Fruit fly (Drosophila melanogaster) whole organism, adult: Measurements from ENCODE around the gene CG13054.

Experiments used
- CG11617 ChIP-seq: fragments of 200-800 bp; sonication (Bioruptor generic); optimal IDR thresholded peaks from 2 replicates; lab custom pipeline; 2017; ENCODE audit warnings: mild to moderate bottlenecking, missing biosample characterization, missing genetic modification reagents, missing genetic modification characterization
- CG12768 ChIP-seq: fragments of 200-800 bp; sonication (Bioruptor generic); optimal IDR thresholded peaks from 2 replicates; lab custom pipeline; 2017; ENCODE audit warnings: missing biosample characterization, missing genetic modification characterization, mild to moderate bottlenecking, moderate library complexity, missing genetic modification reagents
- CG14711 ChIP-seq: fragments of 200-800 bp; sonication (Bioruptor generic); optimal IDR thresholded peaks from 2 replicates; lab custom pipeline; 2018; ENCODE audit warnings: missing biosample characterization, mild to moderate bottlenecking, missing genetic modification characterization, moderate library complexity
- CG1620 ChIP-seq: fragments of 200-800 bp; sonication (Bioruptor generic); optimal IDR thresholded peaks from 2 replicates; lab custom pipeline; 2016; ENCODE audit warnings: missing biosample characterization, missing genetic modification characterization
- CG33017 ChIP-seq: fragments of 200-800 bp; sonication (Bioruptor generic); optimal IDR thresholded peaks from 2 replicates; lab custom pipeline; 2018; ENCODE audit warnings: missing biosample characterization, mild to moderate bottlenecking, missing genetic modification characterization, moderate library complexity
- CG5204 ChIP-seq: fragments of 200-800 bp; sonication (Bioruptor generic); optimal IDR thresholded peaks from 2 replicates; lab custom pipeline; 2016; ENCODE audit warnings: missing biosample characterization, missing genetic modification characterization
- CG7045 ChIP-seq: fragments of 200-800 bp; sonication (Bioruptor generic); optimal IDR thresholded peaks from 2 replicates; lab custom pipeline; 2017; ENCODE audit warnings: missing biosample characterization, mild to moderate bottlenecking, missing genetic modification characterization
- CG7101 ChIP-seq: fragments of 200-800 bp; sonication (Bioruptor generic); optimal IDR thresholded peaks from 2 replicates; lab custom pipeline; 2018; ENCODE audit warnings: missing biosample characterization, mild to moderate bottlenecking, missing genetic modification characterization, moderate library complexity
- Clk ChIP-seq: fragments of 200-800 bp; sonication (Bioruptor generic); optimal IDR thresholded peaks from 2 replicates; lab custom pipeline; 2017; ENCODE audit warnings: missing biosample characterization, missing genetic modification characterization
- Crg-1 ChIP-seq: fragments of 200-800 bp; sonication (Bioruptor generic); optimal IDR thresholded peaks from 2 replicates; lab custom pipeline; 2016; ENCODE audit warnings: missing biosample characterization, missing genetic modification characterization
- Hr96 ChIP-seq: fragments of 200-800 bp; sonication (Bioruptor generic); optimal IDR thresholded peaks from 2 replicates; lab custom pipeline; 2016; ENCODE audit warnings: missing biosample characterization, missing genetic modification characterization
- Mnt ChIP-seq: fragments of 200-800 bp; sonication (Bioruptor generic); optimal IDR thresholded peaks from 2 replicates; lab custom pipeline; 2016; ENCODE audit warnings: missing biosample characterization, mild to moderate bottlenecking, missing genetic modification characterization
- bab1 ChIP-seq: fragments of 200-800 bp; sonication (Bioruptor generic); optimal IDR thresholded peaks from 3 replicates; lab custom pipeline; 2019; ENCODE audit warnings: missing biosample characterization, mild to moderate bottlenecking, missing genetic modification characterization, moderate library complexity
- cic ChIP-seq: fragments of 200-800 bp; sonication (Bioruptor generic); optimal IDR thresholded peaks from 2 replicates; lab custom pipeline; 2017; ENCODE audit warnings: missing biosample characterization, mild to moderate bottlenecking, missing genetic modification characterization, moderate library complexity
- cnc ChIP-seq, 2 experiments: fragments of >200 bp; optimal IDR thresholded peaks; 2 replicates each; lab custom pipeline; 2017
- kay ChIP-seq: fragments of 200-800 bp; sonication (Bioruptor generic); peaks from one replicate; lab custom pipeline; 2016; ENCODE audit warnings: missing biosample characterization, missing genetic modification characterization, borderline replicate concordance
- ovo ChIP-seq: fragments of 200-800 bp; sonication (Bioruptor generic); optimal IDR thresholded peaks from 2 replicates; lab custom pipeline; 2016; ENCODE audit warnings: missing biosample characterization, missing genetic modification characterization
- pad ChIP-seq: fragments of 200-800 bp; sonication (Bioruptor generic); optimal IDR thresholded peaks from 3 replicates; lab custom pipeline; 2017; ENCODE audit warnings: missing biosample characterization, missing genetic modification characterization, mild to moderate bottlenecking, moderate library complexity, missing genetic modification reagents
- tj ChIP-seq: fragments of 200-800 bp; sonication (Bioruptor generic); optimal IDR thresholded peaks from 3 replicates; lab custom pipeline; 2017; ENCODE audit warnings: missing biosample characterization, mild to moderate bottlenecking, missing genetic modification characterization, moderate library complexity
- toe ChIP-seq: fragments of 200-800 bp; sonication (Bioruptor generic); optimal IDR thresholded peaks from 2 replicates; lab custom pipeline; 2016; ENCODE audit warnings: missing biosample characterization, missing genetic modification characterization

CG13054 gene

dm6 chr3L:16232924-16233323 is 24.1 kb downstream of the CG13054 start, which contains the start of gene Hsc20:
Gene Hsc20 (plus strand): TSS chr3L:16233127.
- TF ChIP-seq Crg-1 (GFP tag; lab: Kevin White, UChicago) (no peak), ovo (no peak), pad (GFP tag; lab: Kevin White, UChicago) (no peak), cic (GFP tag; lab: Kevin White, UChicago) (no peak), CG14711 (tag; lab: Kevin White, UChicago) (no peak), kay (peak; percentile 9), cnc (optimal IDR thresholded peaks at IDR 0.05; lab: Kevin White, UChicago) (no peak), bab1 (peak; percentile 10), CG12768 (GFP tag; lab: Kevin White, UChicago) (no peak), Mnt (GFP tag; lab: Kevin White, UChicago) (no peak), Clk (GFP tag; lab: Kevin White, UChicago) (no peak), Hr96 (GFP tag; lab: Kevin White, UChicago) (no peak), tj (GFP tag; lab: Kevin White, UChicago) (no peak), CG11617 (GFP tag; lab: Kevin White, UChicago) (no peak)

dm6 chr3L:16231857-16232256 is 25.1 kb downstream of the CG13054 start, which contains the start of the genes PDCD-5 and MED10:
Gene PDCD-5 (minus strand): TSS chr3L:16232038.
Gene MED10 (plus strand): TSS chr3L:16232084.
- TF ChIP-seq CG11617 (GFP tag; lab: Kevin White, UChicago): no peak
- TF ChIP-seq CG7045: no peak
- no peak for TF ChIP-seq Crg-1 (GFP tag; lab: Kevin White, UChicago)
- no peak for TF ChIP-seq Clk (GFP tag; lab: Kevin White, UChicago)
- TF ChIP-seq CG1620 (GFP tag; lab: Kevin White, UChicago): peak; percentile 19
- TF ChIP-seq CG7101 (tag; lab: Kevin White, UChicago): peak; percentile 11
- TF ChIP-seq bab1: peak; percentile 70
- TF ChIP-seq kay: no peak
- no peak for TF ChIP-seq CG5204 (GFP tag; lab: Kevin White, UChicago)
- no peak for TF ChIP-seq pad (GFP tag; lab: Kevin White, UChicago)
- peak; percentile 28 for TF ChIP-seq cic (GFP tag; lab: Kevin White, UChicago)
- TF ChIP-seq cnc (optimal IDR thresholded peaks at IDR 0.05; lab: Kevin White, UChicago): no peak
- no peak for TF ChIP-seq ovo
- TF ChIP-seq CG14711 (tag; lab: Kevin White, UChicago): peak; percentile 40
- TF ChIP-seq Hr96 (GFP tag; lab: Kevin White, UChicago): no peak
- TF ChIP-seq CG33017: no peak
- TF ChIP-seq CG12768 (GFP tag; lab: Kevin White, UChicago): no peak
- TF ChIP-seq tj (GFP tag; lab: Kevin White, UChicago): no peak
- peak; percentile 54 for TF ChIP-seq Mnt (GFP tag; lab: Kevin White, UChicago)
- no peak for TF ChIP-seq toe (GFP tag; lab: Kevin White, UChicago)

dm6 chr3L:16228659-16229205 is 28.3 kb downstream of the CG13054 start, which contains the start of gene Tmx3:
Gene Tmx3 (plus strand): TSS chr3L:16229100.
- TF ChIP-seq ovo: peak; percentile 52
- peak; percentile 58 for TF ChIP-seq pad (GFP tag; lab: Kevin White, UChicago)
- TF ChIP-seq CG33017: peak; percentile 92
- no peak for TF ChIP-seq Hr96 (GFP tag; lab: Kevin White, UChicago)
- TF ChIP-seq cic (GFP tag; lab: Kevin White, UChicago): peak; percentile 43
- TF ChIP-seq CG12768 (GFP tag; lab: Kevin White, UChicago): peak; percentile 76
- peak; percentile 89 for TF ChIP-seq CG14711 (tag; lab: Kevin White, UChicago)
- peak; percentile 54 for TF ChIP-seq tj (GFP tag; lab: Kevin White, UChicago)
- peak; percentile 75 for TF ChIP-seq bab1
- TF ChIP-seq Mnt (GFP tag; lab: Kevin White, UChicago): peak; percentile 98
- TF ChIP-seq CG5204 (GFP tag; lab: Kevin White, UChicago): peak; percentile 62
- TF ChIP-seq CG7101 (tag; lab: Kevin White, UChicago): peak; percentile 93
- TF ChIP-seq Clk (GFP tag; lab: Kevin White, UChicago): peak; percentile 36
- TF ChIP-seq CG7045: peak; percentile 86
- TF ChIP-seq cnc (optimal IDR thresholded peaks at IDR 0.05; lab: Kevin White, UChicago): no peak
- peak; percentile 85 for TF ChIP-seq Crg-1 (GFP tag; lab: Kevin White, UChicago)
- peak; percentile 69 for TF ChIP-seq CG1620 (GFP tag; lab: Kevin White, UChicago)
- TF ChIP-seq CG11617 (GFP tag; lab: Kevin White, UChicago): peak; percentile 81
- TF ChIP-seq kay: peak; percentile 13
- TF ChIP-seq toe (GFP tag; lab: Kevin White, UChicago): peak; percentile 70

DNA sequence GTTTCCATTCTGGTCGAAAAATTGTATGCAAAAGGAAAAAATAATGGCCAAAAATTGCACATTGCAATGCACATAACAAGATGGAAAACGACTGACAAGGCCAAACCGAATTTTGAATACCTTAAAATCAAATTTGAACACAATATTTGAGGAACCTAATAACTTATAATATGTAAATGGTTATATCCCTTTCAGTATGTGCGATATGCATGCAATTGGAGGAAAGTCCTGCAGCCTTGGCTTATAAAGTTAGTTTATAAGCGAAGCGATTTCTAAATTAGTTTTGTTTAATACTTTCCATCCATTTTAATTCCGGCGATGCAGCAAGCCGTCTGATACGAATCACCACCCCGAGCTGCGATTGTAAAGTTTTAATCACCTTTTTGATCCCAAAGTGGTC is 31.8 kb downstream of the CG13054 start:
- TF ChIP-seq ovo: no peak
- TF ChIP-seq Hr96 (GFP tag; lab: Kevin White, UChicago): no peak
- TF ChIP-seq toe (GFP tag; lab: Kevin White, UChicago): no peak
- no peak for TF ChIP-seq cic (GFP tag; lab: Kevin White, UChicago)
- TF ChIP-seq cnc (optimal IDR thresholded peaks at IDR 0.05; lab: Kevin White, UChicago): no peak
- TF ChIP-seq CG14711 (tag; lab: Kevin White, UChicago): no peak
- no peak for TF ChIP-seq CG1620 (GFP tag; lab: Kevin White, UChicago)
- no peak for TF ChIP-seq pad (GFP tag; lab: Kevin White, UChicago)
- no peak for TF ChIP-seq CG7045
- TF ChIP-seq kay: no peak
- no peak for TF ChIP-seq CG33017
- no peak for TF ChIP-seq CG11617 (GFP tag; lab: Kevin White, UChicago)
- no peak for TF ChIP-seq CG7101 (tag; lab: Kevin White, UChicago)
- no peak for TF ChIP-seq bab1
- no peak for TF ChIP-seq Clk (GFP tag; lab: Kevin White, UChicago)
- TF ChIP-seq tj (GFP tag; lab: Kevin White, UChicago): no peak
- TF ChIP-seq CG5204 (GFP tag; lab: Kevin White, UChicago): no peak
- no peak for TF ChIP-seq Crg-1 (GFP tag; lab: Kevin White, UChicago)

DNA sequence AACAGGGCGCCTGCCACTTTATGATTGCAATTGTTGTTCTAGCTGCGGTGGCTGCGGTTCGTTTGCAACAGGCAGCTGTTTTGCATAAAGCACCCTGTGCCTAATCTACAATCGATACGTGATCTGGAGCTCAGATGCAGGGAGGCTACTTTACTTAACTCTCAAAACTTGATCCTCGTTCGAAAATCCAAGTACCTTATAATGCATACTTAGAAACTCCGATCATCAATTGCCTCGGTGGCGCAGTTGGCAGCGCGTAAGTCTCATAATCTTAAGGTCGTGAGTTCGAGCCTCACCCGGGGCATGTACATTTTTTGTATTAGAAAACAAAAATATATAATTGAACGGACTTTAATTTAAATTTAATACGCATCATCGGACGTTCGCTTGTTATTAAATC is 35.2 kb downstream of the CG13054 start:
- TF ChIP-seq CG33017 (no peak), CG14711 (tag; lab: Kevin White, UChicago) (no peak), Hr96 (GFP tag; lab: Kevin White, UChicago) (no peak), Clk (GFP tag; lab: Kevin White, UChicago) (no peak), kay (no peak), CG1620 (GFP tag; lab: Kevin White, UChicago) (no peak), pad (GFP tag; lab: Kevin White, UChicago) (no peak), tj (GFP tag; lab: Kevin White, UChicago) (no peak), ovo (no peak), CG7101 (tag; lab: Kevin White, UChicago) (no peak), Mnt (GFP tag; lab: Kevin White, UChicago) (no peak), toe (GFP tag; lab: Kevin White, UChicago) (no peak)
